Fruit fly (Drosophila melanogaster) whole organism, embryonic: ENCODE measurements around the gene CG5399.

Source experiments
- CG11247 ChIP-seq: fragments of 200-800 bp; sonication (Bioruptor generic); IDR thresholded peaks from 2 replicates; pipeline ENCODE4 v1.3.6; 2022; ENCODE audit warnings: missing biosample characterization, missing genetic modification characterization
- CG12391 ChIP-seq: fragments of 200-800 bp; sonication (Bioruptor generic); optimal IDR thresholded peaks from 3 replicates; lab custom pipeline; 2018; ENCODE audit warnings: missing biosample characterization, mild to moderate bottlenecking, missing genetic modification characterization, moderate library complexity
- CG13424 ChIP-seq: fragments of 200-800 bp; sonication (Bioruptor generic); optimal IDR thresholded peaks from 2 replicates; lab custom pipeline; 2019; ENCODE audit warnings: missing biosample characterization, mild to moderate bottlenecking, missing genetic modification characterization, moderate library complexity
- CG14710 ChIP-seq: fragments of 200-800 bp; sonication (Bioruptor generic); optimal IDR thresholded peaks from 3 replicates; lab custom pipeline; 2019; ENCODE audit warnings: missing biosample characterization, mild to moderate bottlenecking, missing genetic modification characterization, moderate library complexity
- CG1603 ChIP-seq: fragments of 200-800 bp; sonication (Bioruptor generic); optimal IDR thresholded peaks from 2 replicates; lab custom pipeline; 2019; ENCODE audit warnings: missing biosample characterization, mild to moderate bottlenecking, missing genetic modification characterization, moderate library complexity
- CG16813 ChIP-seq: fragments of 200-800 bp; sonication (Bioruptor generic); IDR thresholded peaks from 3 replicates; pipeline ENCODE4 v1.3.6; 2022; ENCODE audit warnings: missing biosample characterization, missing genetic modification characterization; ENCODE audit not compliant: partially characterized antibody
- CG1832 ChIP-seq: fragments of 200-800 bp; sonication (Bioruptor generic); optimal IDR thresholded peaks from 2 replicates; lab custom pipeline; 2017; ENCODE audit warnings: missing biosample characterization, mild to moderate bottlenecking, missing genetic modification characterization, inconsistent platforms
- CG2199 ChIP-seq: fragments of 200-800 bp; sonication (Bioruptor generic); IDR thresholded peaks from 3 replicates; pipeline ENCODE4 v1.3.6; 2022; ENCODE audit warnings: missing biosample characterization, missing genetic modification characterization
- CG2202 ChIP-seq: fragments of 200-800 bp; sonication (Bioruptor generic); optimal IDR thresholded peaks from 2 replicates; lab custom pipeline; 2018; ENCODE audit warnings: missing biosample characterization, mild to moderate bottlenecking, missing genetic modification characterization
- CG2678 ChIP-seq: fragments of 200-800 bp; sonication (Bioruptor generic); optimal IDR thresholded peaks from 3 replicates; lab custom pipeline; 2019; ENCODE audit warnings: missing biosample characterization, mild to moderate bottlenecking, missing genetic modification characterization, moderate library complexity
- CG2712 ChIP-seq: fragments of 200-800 bp; optimal IDR thresholded peaks from 3 replicates; lab custom pipeline; 2019; ENCODE audit warnings: missing biosample characterization, mild to moderate bottlenecking, missing genetic modification characterization, moderate library complexity
- CG3838 ChIP-seq: fragments of 200-800 bp; sonication (Bioruptor generic); optimal IDR thresholded peaks from 3 replicates; lab custom pipeline; 2016; ENCODE audit warnings: missing biosample characterization, missing genetic modification characterization
- CG4404 ChIP-seq: fragments of 200-800 bp; sonication (Bioruptor generic); IDR thresholded peaks from 2 replicates; pipeline ENCODE4 v1.3.6; 2022; ENCODE audit warnings: missing biosample characterization, missing genetic modification characterization
- CG4424 ChIP-seq: fragments of 200-800 bp; sonication (Bioruptor generic); optimal IDR thresholded peaks from 3 replicates; lab custom pipeline; 2016; ENCODE audit warnings: missing biosample characterization, missing genetic modification characterization
- CG4617 ChIP-seq: fragments of 200-800 bp; sonication (Bioruptor generic); optimal IDR thresholded peaks from 3 replicates; lab custom pipeline; 2016; ENCODE audit warnings: missing biosample characterization, missing genetic modification characterization, borderline replicate concordance
- CG5245 ChIP-seq: fragments of 200-800 bp; sonication (Bioruptor generic); optimal IDR thresholded peaks from 3 replicates; lab custom pipeline; 2016; ENCODE audit warnings: missing biosample characterization, missing genetic modification characterization
- CG7556 ChIP-seq: fragments of 200-800 bp; sonication (Bioruptor generic); optimal IDR thresholded peaks from 2 replicates; lab custom pipeline; 2017; ENCODE audit warnings: missing biosample characterization, mild to moderate bottlenecking, missing genetic modification characterization
- CG7839 ChIP-seq: fragments of 200-800 bp; sonication (Bioruptor generic); optimal IDR thresholded peaks from 3 replicates; lab custom pipeline; 2018; ENCODE audit warnings: missing biosample characterization, mild to moderate bottlenecking, missing genetic modification characterization, moderate library complexity
- CG8359 ChIP-seq: fragments of 200-800 bp; sonication (Bioruptor generic); optimal IDR thresholded peaks from 2 replicates; lab custom pipeline; 2017; ENCODE audit warnings: missing biosample characterization, mild to moderate bottlenecking, missing genetic modification characterization, borderline replicate concordance
- CG9797 ChIP-seq: fragments of 200-800 bp; sonication (Bioruptor generic); optimal IDR thresholded peaks from 3 replicates; lab custom pipeline; 2018; ENCODE audit warnings: missing biosample characterization, mild to moderate bottlenecking, missing genetic modification characterization
- Chrac-16 ChIP-seq: fragments of 200-800 bp; sonication (Bioruptor generic); optimal IDR thresholded peaks from 3 replicates; lab custom pipeline; 2016; ENCODE audit warnings: missing biosample characterization, missing genetic modification characterization
- Dek ChIP-seq: fragments of 200-800 bp; sonication (Bioruptor generic); optimal IDR thresholded peaks from 3 replicates; lab custom pipeline; 2019; ENCODE audit warnings: missing biosample characterization, mild to moderate bottlenecking, missing genetic modification characterization, moderate library complexity
- Opbp ChIP-seq: fragments of 200-800 bp; sonication (Bioruptor generic); IDR thresholded peaks from 3 replicates; pipeline ENCODE4 v1.3.6; 2022; ENCODE audit warnings: missing biosample characterization, missing genetic modification characterization; ENCODE audit not compliant: partially characterized antibody
- Scr ChIP-seq: fragments of 200-800 bp; sonication (Bioruptor generic); IDR thresholded peaks from 2 replicates; pipeline ENCODE4 v1.3.6; 2022; ENCODE audit warnings: missing biosample characterization, missing genetic modification characterization; ENCODE audit not compliant: partially characterized antibody
- Sox100B ChIP-seq: fragments of 200-800 bp; sonication (Bioruptor generic); optimal IDR thresholded peaks from 3 replicates; lab custom pipeline; 2018; ENCODE audit warnings: missing biosample characterization, mild to moderate bottlenecking, missing genetic modification characterization
- Ssrp ChIP-seq: fragments of 200-800 bp; sonication (Bioruptor generic); optimal IDR thresholded peaks from 2 replicates; lab custom pipeline; 2018; ENCODE audit warnings: missing biosample characterization, mild to moderate bottlenecking, missing genetic modification characterization, moderate library complexity
- Xrp1 ChIP-seq: fragments of 200-800 bp; sonication (Bioruptor generic); IDR thresholded peaks from 2 replicates; pipeline ENCODE4 v1.3.6; 2022; ENCODE audit warnings: missing biosample characterization, missing genetic modification characterization
- ac ChIP-seq: fragments of 200-800 bp; sonication (Bioruptor generic); optimal IDR thresholded peaks from 3 replicates; lab custom pipeline; 2017; ENCODE audit warnings: missing biosample characterization, mild to moderate bottlenecking, missing genetic modification characterization
- chn ChIP-seq: fragments of 200-800 bp; sonication (Bioruptor generic); optimal IDR thresholded peaks from 2 replicates; lab custom pipeline; 2016; ENCODE audit warnings: missing biosample characterization, missing genetic modification characterization
- ci ChIP-seq: fragments of 200-800 bp; sonication (Bioruptor generic); IDR thresholded peaks from 3 replicates; pipeline ENCODE4 v1.3.6; 2022; ENCODE audit warnings: missing biosample characterization, missing genetic modification characterization
- croc ChIP-seq: fragments of 200-800 bp; sonication (Bioruptor generic); conservative IDR thresholded peaks from 3 replicates; pipeline ENCODE4 v1.3.6; 2022; ENCODE audit warnings: missing biosample characterization, missing genetic modification characterization
- dan ChIP-seq: fragments of 200-800 bp; sonication (Bioruptor generic); IDR thresholded peaks from 2 replicates; pipeline ENCODE4 v1.3.6; 2022; ENCODE audit warnings: missing biosample characterization, missing genetic modification characterization
- ems ChIP-seq: fragments of 200-800 bp; sonication (Bioruptor generic); optimal IDR thresholded peaks from 3 replicates; lab custom pipeline; 2016; ENCODE audit warnings: missing biosample characterization, missing genetic modification characterization
- fd102C ChIP-seq: fragments of 200-800 bp; sonication (Bioruptor generic); optimal IDR thresholded peaks from 2 replicates; lab custom pipeline; 2018; ENCODE audit warnings: missing biosample characterization, mild to moderate bottlenecking, missing genetic modification characterization, moderate library complexity
- fd96Cb ChIP-seq: fragments of 200-800 bp; sonication (Bioruptor generic); optimal IDR thresholded peaks from 2 replicates; lab custom pipeline; 2018; ENCODE audit warnings: missing biosample characterization, mild to moderate bottlenecking, missing genetic modification characterization, moderate library complexity
- gcm ChIP-seq: fragments of 200-800 bp; sonication (Bioruptor generic); optimal IDR thresholded peaks from 2 replicates; lab custom pipeline; 2019; ENCODE audit warnings: missing biosample characterization, mild to moderate bottlenecking, missing genetic modification characterization, moderate library complexity
- gem ChIP-seq: fragments of 200-800 bp; sonication (Bioruptor generic); optimal IDR thresholded peaks from 2 replicates; lab custom pipeline; 2019; ENCODE audit warnings: missing biosample characterization, mild to moderate bottlenecking, missing genetic modification characterization, moderate library complexity
- grau ChIP-seq: fragments of 200-800 bp; optimal IDR thresholded peaks from 3 replicates; lab custom pipeline; 2019; ENCODE audit warnings: missing biosample characterization, mild to moderate bottlenecking, missing genetic modification characterization, moderate library complexity
- lola ChIP-seq, 3 experiments: fragments of >200 bp in 2 of 3; fragments of 200-800 bp in 1 of 3; sonication (Bioruptor generic) in 1 of 3; optimal IDR thresholded peaks; 2 replicates each; lab custom pipeline; 2017 to 2019; ENCODE audit warnings: missing biosample characterization in 3 of 3, missing genetic modification characterization in 3 of 3, mild to moderate bottlenecking in 1 of 3, moderate library complexity in 1 of 3
- nmo ChIP-seq: fragments of 200-800 bp; sonication (Bioruptor generic); optimal IDR thresholded peaks from 2 replicates; lab custom pipeline; 2018; ENCODE audit warnings: missing biosample characterization, mild to moderate bottlenecking, missing genetic modification characterization, moderate library complexity
- onecut ChIP-seq: fragments of 200-800 bp; sonication (Bioruptor generic); IDR thresholded peaks from 2 replicates; pipeline ENCODE4 v1.3.6; 2022; ENCODE audit warnings: missing biosample characterization, missing genetic modification characterization
- prd ChIP-seq, 3 experiments: fragments of >200 bp in 2 of 3; fragments of 200-800 bp in 1 of 3; sonication (Bioruptor generic) in 1 of 3; optimal IDR thresholded peaks in 2 of 3; IDR thresholded peaks in 1 of 3; 2 replicates in 2 of 3; 3 replicates in 1 of 3; pipeline versions ENCODE4 v1.3.6 to Lab custom; 2017 to 2022; ENCODE audit warnings: missing biosample characterization in 1 of 3, missing genetic modification characterization in 1 of 3
- ranshi ChIP-seq: fragments of 200-800 bp; sonication (Bioruptor generic); IDR thresholded peaks from 2 replicates; pipeline ENCODE4 v1.3.6; 2022; ENCODE audit warnings: missing biosample characterization, missing genetic modification characterization
- slp2 ChIP-seq: fragments of 200-800 bp; sonication (Bioruptor generic); optimal IDR thresholded peaks from 2 replicates; lab custom pipeline; 2016; ENCODE audit warnings: missing biosample characterization, missing genetic modification characterization
- sqz ChIP-seq: fragments of 200-800 bp; sonication (Bioruptor generic); optimal IDR thresholded peaks from 3 replicates; lab custom pipeline; 2018; ENCODE audit warnings: missing biosample characterization, mild to moderate bottlenecking, missing genetic modification characterization
- vnd ChIP-seq: fragments of 200-800 bp; sonication (Bioruptor generic); IDR thresholded peaks from 3 replicates; pipeline ENCODE4 v1.3.6; 2022; ENCODE audit warnings: missing biosample characterization, missing genetic modification characterization; ENCODE audit not compliant: partially characterized antibody
- zf30C ChIP-seq: fragments of 200-800 bp; sonication (Bioruptor generic); optimal IDR thresholded peaks from 3 replicates; lab custom pipeline; 2018; ENCODE audit warnings: missing biosample characterization, mild to moderate bottlenecking, missing genetic modification characterization

CG5399 gene

dm6 chr3R:15652632-15653248, 42.3 kb upstream of the CG5399 start (continued):
- peak in 1 of 3 experiments; percentile 74 for TF ChIP-seq lola (GFP tag; optimal IDR thresholded peaks at IDR 0.05; lab: Kevin White, UChicago)
- TF ChIP-seq dan, result no peak
- TF ChIP-seq Opbp (GFP tag; lab: Robert Waterston, UW), result no peak
- peak; percentile 1 for TF ChIP-seq CG2202 (tag; lab: Kevin White, UChicago)
- TF ChIP-seq CG1603 (tag; lab: Kevin White, UChicago), result peak; percentile 14
- TF ChIP-seq CG4617 (GFP tag; lab: Kevin White, UChicago), result no peak
- no peak for TF ChIP-seq CG9797 (GFP tag; lab: Kevin White, UChicago)
- TF ChIP-seq fd96Cb (tag; lab: Kevin White, UChicago), result peak; percentile 71
- TF ChIP-seq ems (GFP tag; lab: Kevin White, UChicago), result no peak
- peak; percentile 20 for TF ChIP-seq CG5245
- peak; percentile 85 for TF ChIP-seq gcm (GFP tag; lab: Kevin White, UChicago)
- TF ChIP-seq CG2199, result 0 out of 3 replicates have a peak, but pooled peaks have one; percentile 18
- peak; percentile 11 for TF ChIP-seq sqz (GFP tag; lab: Kevin White, UChicago)
- TF ChIP-seq slp2 (GFP tag; lab: Kevin White, UChicago), result no peak
- peak; percentile 56 for TF ChIP-seq CG7839 (tag; lab: Kevin White, UChicago)
- no peak for TF ChIP-seq croc (GFP tag; lab: Robert Waterston, UW)
- TF ChIP-seq ranshi (GFP tag; lab: Robert Waterston, UW), result 0 out of 2 replicates have a peak, but pooled peaks have one; percentile 6
- peak; percentile 63 for TF ChIP-seq CG12391 (tag; lab: Kevin White, UChicago)
- TF ChIP-seq nmo (GFP tag; lab: Kevin White, UChicago), result peak; percentile 76
- peak; percentile 27 for TF ChIP-seq Sox100B (GFP tag; lab: Kevin White, UChicago)
- no peak for TF ChIP-seq CG16813 (GFP tag; lab: Robert Waterston, UW)
- peak; percentile 32 for TF ChIP-seq CG7556 (GFP tag; lab: Kevin White, UChicago)
- no peak for TF ChIP-seq chn (GFP tag; lab: Kevin White, UChicago)
- peak; percentile 84 for TF ChIP-seq CG2712 (tag; lab: Kevin White, UChicago)
- peak; percentile 54 for TF ChIP-seq CG4404 (GFP tag; lab: Robert Waterston, UW)
- peak; percentile 10 for TF ChIP-seq ac (GFP tag; lab: Kevin White, UChicago)
- peak; percentile 79 for TF ChIP-seq gem (tag; lab: Kevin White, UChicago)
- no peak for TF ChIP-seq CG11247
- TF ChIP-seq CG13424, result peak; percentile 30
- TF ChIP-seq CG2678 (tag; lab: Kevin White, UChicago), result peak; percentile 44
- no peak for TF ChIP-seq vnd
- TF ChIP-seq CG14710 (tag; lab: Kevin White, UChicago), result peak; percentile 85
- TF ChIP-seq Scr, result no peak
- no peak for TF ChIP-seq Dek (tag; lab: Kevin White, UChicago)
- peak; percentile 2 for TF ChIP-seq Chrac-16 (GFP tag; lab: Kevin White, UChicago)
- TF ChIP-seq fd102C (GFP tag; lab: Kevin White, UChicago), result peak; percentile 41
- no peak for TF ChIP-seq CG3838 (GFP tag; lab: Kevin White, UChicago)
- peak; percentile 53 for TF ChIP-seq Ssrp (tag; lab: Kevin White, UChicago)
- TF ChIP-seq prd (optimal IDR thresholded peaks at IDR 0.05; lab: Kevin White, UChicago), result no peak
- peak; percentile 75 for TF ChIP-seq prd (GFP tag; IDR thresholded peaks at IDR 0.05; lab: Robert Waterston, UW)
- peak; percentile 54 for TF ChIP-seq CG1832 (GFP tag; lab: Kevin White, UChicago)
- TF ChIP-seq Xrp1 (GFP tag; lab: Robert Waterston, UW), result peak; percentile 73; the same call in 1 of the 2 replicates
- peak; percentile 48 for TF ChIP-seq grau
- peak; percentile 34; the same call in 1 of the 2 replicates for TF ChIP-seq onecut
- peak; percentile 58 for TF ChIP-seq CG8359 (GFP tag; lab: Kevin White, UChicago)
- peak; percentile 43; the same call in 1 of the 3 replicates for TF ChIP-seq ci
- TF ChIP-seq zf30C (GFP tag; lab: Kevin White, UChicago), result peak; percentile 30
- TF ChIP-seq CG4424 (GFP tag; lab: Kevin White, UChicago), result peak; percentile 58
